Worm (Caenorhabditis elegans) whole organism, L4/young adult: ENCODE results near the gene C15H11.11.

Experiments used
- W03F9.2 ChIP-seq: fragments of 150-350 bp; optimal IDR thresholded peaks from 2 replicates; lab custom pipeline; 2014; ENCODE audit warnings: missing biosample characterization, missing genetic modification characterization
- him-1 ChIP-seq: sonication (generic microtip); optimal IDR thresholded peaks from 2 replicates; lab custom pipeline; 2016; ENCODE audit warnings: missing genotype, missing genetic modification reagents, missing genetic modification characterization, missing compliant biosample characterization

- TF ChIP-seq him-1 = no peak
- no peak for TF ChIP-seq W03F9.2
Measured at ce11 chrV:14427069-14427825, 11.9 kb downstream of the C15H11.11 start.
